Fruit fly (Drosophila melanogaster) ovary, adult (tissue): ENCODE data around the gene LanB2.

Experiments
- CG17801 ChIP-seq: fragments of 200-800 bp; optimal IDR thresholded peaks from 2 replicates; lab custom pipeline; 2019; ENCODE audit warnings: missing biosample characterization, mild to moderate bottlenecking, missing genetic modification characterization, moderate library complexity; ENCODE audit not compliant: partially characterized antibody

Gene LanB2

dm6 chr3L:9614589-9615442, at the start of gene LanB2:
Gene LanB2 (plus strand): TSS chr3L:9614914.
- TF ChIP-seq CG17801 (GFP tag; lab: Kevin White, UChicago) = no peak

DNA sequence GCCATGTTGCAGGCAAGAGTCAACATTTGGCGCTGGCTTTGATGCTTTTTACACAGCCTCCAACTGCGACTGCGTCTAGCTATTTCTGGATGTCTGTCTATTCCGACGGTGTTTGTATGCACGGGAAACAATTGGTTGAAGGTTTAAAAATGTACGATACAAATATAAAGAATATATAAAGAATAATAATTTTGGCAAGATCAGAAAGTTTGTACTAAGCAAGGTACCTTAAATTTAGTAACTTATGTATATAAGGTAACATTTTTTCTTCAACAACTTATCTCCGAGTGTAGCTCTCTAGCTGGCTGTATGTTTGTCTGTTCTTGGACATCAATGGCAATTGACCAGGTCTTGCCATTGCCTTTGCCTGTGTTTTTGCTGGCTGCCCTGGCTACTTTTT, 47.9 kb upstream of the LanB2 start:
- TF ChIP-seq CG17801 (GFP tag; lab: Kevin White, UChicago) = no peak

dm6 chr3L:9567748-9568147, 47.0 kb upstream of the LanB2 start:
- no peak for TF ChIP-seq CG17801 (GFP tag; lab: Kevin White, UChicago)

dm6 chr3L:9569194-9569593, 45.5 kb upstream of the LanB2 start:
- TF ChIP-seq CG17801 (GFP tag; lab: Kevin White, UChicago) = no peak

dm6 chr3L:9569849-9570248, 44.9 kb upstream of the LanB2 start:
- TF ChIP-seq CG17801 (GFP tag; lab: Kevin White, UChicago) = no peak

dm6 chr3L:9571629-9572028, 43.1 kb upstream of the LanB2 start:
- TF ChIP-seq CG17801 (GFP tag; lab: Kevin White, UChicago) = no peak

DNA sequence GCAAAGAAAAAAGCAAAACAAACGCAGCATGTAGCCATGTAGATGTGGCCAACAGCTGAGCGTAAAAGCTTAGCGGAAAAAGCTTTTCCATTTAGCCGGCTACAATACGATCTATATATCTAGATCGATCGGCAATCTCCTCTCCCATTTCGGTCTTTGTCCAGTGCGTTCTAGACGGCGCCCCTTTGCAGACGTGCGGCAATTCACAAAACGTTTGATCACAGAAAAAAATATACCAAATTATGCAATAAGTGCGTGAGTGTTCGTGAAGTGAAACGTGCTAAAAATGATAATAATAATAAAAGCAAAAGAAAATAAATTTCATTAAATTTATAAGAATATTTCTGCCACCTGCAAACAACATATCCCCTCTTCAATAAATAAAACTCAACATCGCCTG, 31.3 kb upstream of the LanB2 start:
- no peak for TF ChIP-seq CG17801 (GFP tag; lab: Kevin White, UChicago)

DNA sequence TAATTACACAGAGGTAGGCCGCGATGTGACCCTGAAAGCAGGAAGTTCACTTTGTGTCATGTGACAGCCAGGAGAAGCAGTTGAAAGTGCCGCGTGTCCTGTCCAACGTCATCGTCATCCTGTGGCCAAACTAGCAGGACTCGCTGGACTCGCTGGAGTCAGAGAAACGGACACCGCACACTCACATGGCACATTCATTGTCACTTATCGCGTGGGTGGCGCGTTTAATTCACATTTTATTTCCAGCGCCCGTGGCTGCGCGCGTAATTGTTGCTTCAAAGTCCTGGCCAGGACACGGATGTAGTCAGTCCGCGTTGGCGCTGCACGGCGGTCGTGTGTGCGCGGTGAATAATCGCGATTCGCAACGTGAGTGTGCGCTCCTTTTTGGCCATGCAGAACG, 17.2 kb upstream of the LanB2 start, which contains the start of gene Tmc:
Tmc (plus strand) TSS at position 301 of the 400 bp plus-strand sequence.
- TF ChIP-seq CG17801 (GFP tag; lab: Kevin White, UChicago) = no peak

dm6 chr3L:9598688-9599087, 16.0 kb upstream of the LanB2 start, which contains the start of gene CG3222:
Gene CG3222 (plus strand): TSS chr3L:9598988.
- no peak for TF ChIP-seq CG17801 (GFP tag; lab: Kevin White, UChicago)

DNA sequence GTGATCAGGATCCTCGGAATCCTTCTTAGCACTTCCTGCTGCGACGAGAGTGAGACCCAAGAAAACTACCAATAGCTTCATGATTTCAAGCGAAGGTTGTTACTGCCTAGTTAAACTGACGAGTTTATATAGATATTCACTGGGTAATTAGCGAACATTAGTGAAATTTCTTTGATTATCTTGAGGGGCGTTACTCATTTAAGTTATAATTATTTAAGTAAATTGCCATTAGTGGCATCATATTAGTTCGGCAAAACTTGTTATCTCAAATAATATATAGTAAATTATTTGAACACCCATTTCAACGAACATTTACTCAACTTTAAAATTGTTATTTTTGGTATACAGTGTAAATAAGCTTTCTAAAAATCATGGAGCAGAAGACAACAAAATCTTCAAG, 13.5 kb upstream of the LanB2 start, which contains the start of the genes CG3088 and CG3306:
CG3088 (minus strand) TSS at position 101 of the 400 bp plus-strand sequence.
CG3306 (plus strand) TSS at position 299 of the 400 bp plus-strand sequence.
- no peak for TF ChIP-seq CG17801 (GFP tag; lab: Kevin White, UChicago)

- TF ChIP-seq CG17801 (GFP tag; lab: Kevin White, UChicago) = no peak
Observed at dm6 chr3L:9613960-9614588, 640 bp upstream of the LanB2 start.

DNA sequence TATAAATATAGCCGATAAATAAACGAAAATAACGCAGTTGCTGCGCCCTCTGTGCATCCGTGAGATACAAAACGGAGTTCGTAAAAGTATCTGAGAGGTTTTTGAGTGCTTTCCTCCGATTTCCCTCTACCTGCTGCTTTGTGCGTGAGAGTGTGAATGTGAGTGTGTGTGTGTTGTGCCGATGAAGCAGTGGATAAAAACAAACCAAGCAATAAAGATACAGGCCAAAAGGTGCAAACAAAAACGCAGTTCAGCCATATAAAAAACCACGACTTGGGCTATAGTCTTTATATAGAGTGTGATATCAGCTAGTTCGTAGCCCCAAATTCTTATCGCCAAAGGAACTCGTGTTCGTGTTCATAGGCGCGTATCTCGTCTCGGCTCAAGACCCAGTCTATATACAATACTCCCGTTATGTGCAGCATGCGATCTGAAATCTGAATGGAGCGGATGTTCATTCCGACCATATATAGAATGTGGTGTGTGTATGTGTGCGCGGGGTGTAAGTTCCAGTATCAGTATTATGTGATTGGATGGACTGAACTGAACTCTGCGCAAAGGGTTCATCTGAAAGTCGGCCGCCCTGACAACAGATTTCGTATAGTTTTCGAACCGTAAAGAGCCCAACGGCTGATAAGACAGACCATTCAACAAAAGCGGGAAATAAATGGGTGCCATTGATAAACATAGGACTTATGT, 878 bp downstream of the LanB2 start:
- TF ChIP-seq CG17801 (GFP tag; lab: Kevin White, UChicago) = no peak

DNA sequence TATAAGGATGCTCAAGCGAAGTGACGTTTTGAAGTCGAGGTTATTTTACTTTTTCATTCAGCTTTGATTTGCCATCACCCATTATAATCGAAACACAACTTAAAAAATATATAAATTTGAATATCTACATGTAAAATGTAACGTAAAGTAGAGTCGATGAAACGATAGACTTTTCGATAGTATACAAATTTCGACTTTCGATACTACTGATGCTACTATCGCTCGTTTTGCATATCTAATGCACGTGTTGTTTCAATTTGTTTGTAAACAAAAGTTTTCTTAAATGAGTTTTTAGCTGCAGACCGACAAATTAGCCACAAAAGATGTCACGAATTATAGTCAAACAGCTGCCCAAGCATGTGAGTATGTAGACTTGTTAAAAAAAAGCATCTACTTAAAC, 9.3 kb downstream of the LanB2 start, which contains the start of gene CG3335:
CG3335 (plus strand) TSS at position 224 of the 400 bp plus-strand sequence.
- TF ChIP-seq CG17801 (GFP tag; lab: Kevin White, UChicago) = no peak

- TF ChIP-seq CG17801 (GFP tag; lab: Kevin White, UChicago) = no peak
Observed at dm6 chr3L:9628376-9628775, 13.7 kb downstream of the LanB2 start, which contains the start of gene Cyp40. Gene Cyp40 (plus strand): TSS chr3L:9628676.

- no peak for TF ChIP-seq CG17801 (GFP tag; lab: Kevin White, UChicago)
Observed at dm6 chr3L:9629093-9629492, 14.4 kb downstream of the LanB2 start, which contains the start of gene Or67b. Gene Or67b (minus strand): TSS chr3L:9629193.
